Worm (Caenorhabditis elegans) whole organism, young adult: Measurements from ENCODE around the gene scrm-7.

Experiments used
- B0336.3 ChIP-seq: fragments of 200-800 bp; sonication (Bioruptor generic); IDR thresholded peaks from 2 replicates; pipeline ENCODE4 v1.3.6; 2022; ENCODE audit warnings: missing genetic modification characterization, missing compliant biosample characterization
- C06A6.2 ChIP-seq: fragments of 200-800 bp; sonication (Bioruptor generic); conservative IDR thresholded peaks from 2 replicates; pipeline ENCODE4 v1.3.6; 2022; ENCODE audit warnings: missing genetic modification characterization, missing compliant biosample characterization
- F10E7.11 ChIP-seq: sonication (generic microtip); optimal IDR thresholded peaks from 2 replicates; lab custom pipeline; 2017; ENCODE audit warnings: mild to moderate bottlenecking, missing genetic modification characterization, moderate library complexity, missing compliant biosample characterization
- F22D6.2 ChIP-seq: sonication (generic microtip); optimal IDR thresholded peaks from 2 replicates; lab custom pipeline; 2016; ENCODE audit warnings: mild to moderate bottlenecking, missing genetic modification characterization, missing compliant biosample characterization
- F33H1.4 ChIP-seq: fragments of 200-800 bp; sonication (Bioruptor generic); IDR thresholded peaks from 2 replicates; pipeline ENCODE4 v1.3.6; 2022; ENCODE audit warnings: missing genetic modification reagents, missing genetic modification characterization, missing compliant biosample characterization
- F37B4.10 ChIP-seq: fragments of 200-800 bp; sonication (Bioruptor generic); IDR thresholded peaks from 2 replicates; pipeline ENCODE4 v1.3.6; 2022; ENCODE audit warnings: missing genetic modification characterization, missing compliant biosample characterization
- F39B2.1 ChIP-seq: fragments of 200-800 bp; sonication (Bioruptor generic); IDR thresholded peaks from 2 replicates; pipeline ENCODE4 v1.3.6; 2022; ENCODE audit warnings: missing genetic modification reagents, missing genetic modification characterization, missing compliant biosample characterization
- F52B5.7 ChIP-seq: sonication (generic microtip); optimal IDR thresholded peaks from 2 replicates; lab custom pipeline; 2016; ENCODE audit warnings: mild to moderate bottlenecking, missing genetic modification characterization, missing compliant biosample characterization
- T07F8.4 ChIP-seq: sonication (generic microtip); optimal IDR thresholded peaks from 2 replicates; lab custom pipeline; 2016; ENCODE audit warnings: mild to moderate bottlenecking, missing genetic modification characterization, moderate library complexity, missing compliant biosample characterization
- Y53G8AR.9 ChIP-seq: fragments of 200-800 bp; sonication (Bioruptor generic); conservative IDR thresholded peaks from 2 replicates; pipeline ENCODE4 v1.3.6; 2022; ENCODE audit warnings: missing genetic modification reagents, missing genetic modification characterization, missing compliant biosample characterization
- Y56A3A.18 ChIP-seq: fragments of 200-800 bp; sonication (Bioruptor generic); IDR thresholded peaks from 2 replicates; pipeline ENCODE4 v1.3.6; 2022; ENCODE audit warnings: missing genetic modification reagents, missing genetic modification characterization, missing compliant biosample characterization
- Y67H2A.10 ChIP-seq: fragments of 200-800 bp; sonication (Bioruptor generic); conservative IDR thresholded peaks from 2 replicates; pipeline ENCODE4 v1.3.6; 2022; ENCODE audit warnings: missing genetic modification reagents, missing genetic modification characterization, missing compliant biosample characterization
- atf-7 ChIP-seq: sonication (generic microtip); optimal IDR thresholded peaks from 2 replicates; lab custom pipeline; 2017; ENCODE audit warnings: mild to moderate bottlenecking, missing genetic modification characterization, missing compliant biosample characterization
- bed-2 ChIP-seq: fragments of 200-800 bp; sonication (Bioruptor generic); IDR thresholded peaks from 2 replicates; pipeline ENCODE4 v1.3.6; 2022; ENCODE audit warnings: missing genetic modification reagents, missing genetic modification characterization, missing compliant biosample characterization
- cebp-1 ChIP-seq, 2 experiments: fragments of 200-800 bp in 1 of 2; sonication (Bioruptor generic) in 1 of 2; sonication (generic microtip) in 1 of 2; IDR thresholded peaks in 1 of 2; optimal IDR thresholded peaks in 1 of 2; 2 replicates each; pipeline versions ENCODE4 v1.3.6 to Lab custom; 2017 to 2022; ENCODE audit warnings: missing compliant biosample characterization in 2 of 2, missing genetic modification characterization in 2 of 2, mild to moderate bottlenecking in 1 of 2, missing genetic modification reagents in 1 of 2, moderate library complexity in 1 of 2
- dpl-1 ChIP-seq: fragments of 150-350 bp; optimal IDR thresholded peaks from 2 replicates; lab custom pipeline; 2014; ENCODE audit warnings: missing biosample characterization, missing genetic modification reagents, missing genetic modification characterization
- fkh-3 ChIP-seq: sonication (generic microtip); optimal IDR thresholded peaks from 2 replicates; lab custom pipeline; 2016; ENCODE audit warnings: mild to moderate bottlenecking, missing genetic modification characterization, missing compliant biosample characterization
- hlh-26 ChIP-seq: fragments of 200-800 bp; sonication (Bioruptor generic); conservative IDR thresholded peaks from 2 replicates; pipeline ENCODE4 v1.3.6; 2022; ENCODE audit warnings: missing genetic modification reagents, missing genetic modification characterization, missing compliant biosample characterization
- hmg-1.2 ChIP-seq: fragments of 200-800 bp; sonication (Bioruptor generic); IDR thresholded peaks from 2 replicates; pipeline ENCODE4 v1.3.6; 2022; ENCODE audit warnings: missing genetic modification reagents, missing genetic modification characterization, missing compliant biosample characterization
- hsf-1 ChIP-seq: fragments of 200-800 bp; sonication (Bioruptor generic); IDR thresholded peaks from 2 replicates; pipeline ENCODE4 v1.3.6; 2022; ENCODE audit warnings: missing genetic modification reagents, missing genetic modification characterization, missing compliant biosample characterization
- let-526 ChIP-seq: fragments of 200-800 bp; sonication (Bioruptor generic); IDR thresholded peaks from 2 replicates; pipeline ENCODE4 v1.3.6; 2022; ENCODE audit warnings: missing genetic modification reagents, missing genetic modification characterization, missing compliant biosample characterization
- let-607 ChIP-seq, 2 experiments: fragments of 200-800 bp in 1 of 2; sonication (Bioruptor generic) in 1 of 2; sonication (generic microtip) in 1 of 2; optimal IDR thresholded peaks; 2 replicates each; lab custom pipeline; 2016 to 2018; ENCODE audit warnings: mild to moderate bottlenecking in 2 of 2, missing compliant biosample characterization in 2 of 2, missing genetic modification characterization in 2 of 2, moderate library complexity in 2 of 2, missing genotype in 1 of 2
- lin-35 ChIP-seq, 3 experiments: fragments of 150-350 bp in 2 of 3; sonication (generic microtip) in 1 of 3; optimal IDR thresholded peaks; 2 replicates each; lab custom pipeline; 2014 to 2018; ENCODE audit warnings: missing biosample characterization in 3 of 3, missing genetic modification characterization in 3 of 3, missing genetic modification reagents in 3 of 3
- lin-40 ChIP-seq: sonication (generic microtip); optimal IDR thresholded peaks from 2 replicates; lab custom pipeline; 2016; ENCODE audit warnings: missing genetic modification characterization, mild to moderate bottlenecking, missing compliant biosample characterization, missing genotype, missing genetic modification reagents
- lsl-1 ChIP-seq: fragments of 200-800 bp; sonication (Bioruptor generic); optimal IDR thresholded peaks from 2 replicates; lab custom pipeline; 2018; ENCODE audit warnings: mild to moderate bottlenecking, missing genetic modification characterization, moderate library complexity, missing compliant biosample characterization
- lsy-27 ChIP-seq: sonication (generic microtip); optimal IDR thresholded peaks from 2 replicates; lab custom pipeline; 2017; ENCODE audit warnings: missing genetic modification characterization, mild to moderate bottlenecking, missing compliant biosample characterization, antibody characterized with exemption, missing genotype, borderline replicate concordance; ENCODE audit not compliant: insufficient read depth
- madf-10 ChIP-seq: sonication (generic microtip); optimal IDR thresholded peaks from 2 replicates; lab custom pipeline; 2016; ENCODE audit warnings: mild to moderate bottlenecking, missing genetic modification characterization, missing compliant biosample characterization
- madf-3 ChIP-seq: fragments of 200-800 bp; sonication (Bioruptor generic); IDR thresholded peaks from 2 replicates; pipeline ENCODE4 v1.3.6; 2022; ENCODE audit warnings: missing genetic modification reagents, missing genetic modification characterization, missing compliant biosample characterization
- madf-6 ChIP-seq: fragments of 200-800 bp; sonication (Bioruptor generic); IDR thresholded peaks from 2 replicates; pipeline ENCODE4 v1.3.6; 2022; ENCODE audit warnings: missing genetic modification reagents, missing genetic modification characterization, missing compliant biosample characterization
- madf-8 ChIP-seq: fragments of 200-800 bp; sonication (Bioruptor generic); conservative IDR thresholded peaks from 2 replicates; pipeline ENCODE4 v1.3.6; 2022; ENCODE audit warnings: missing genetic modification reagents, missing genetic modification characterization, missing compliant biosample characterization
- nfya-2 ChIP-seq: fragments of 200-800 bp; sonication (Bioruptor generic); IDR thresholded peaks from 2 replicates; pipeline ENCODE4 v1.3.6; 2022; ENCODE audit warnings: missing genetic modification reagents, missing genetic modification characterization, missing compliant biosample characterization
- pbrm-1 ChIP-seq: fragments of 200-800 bp; sonication (Bioruptor generic); IDR thresholded peaks from 2 replicates; pipeline ENCODE4 v1.3.6; 2022; ENCODE audit warnings: missing genetic modification reagents, missing genetic modification characterization, missing compliant biosample characterization
- rcor-1 ChIP-seq: fragments of 200-800 bp; sonication (Bioruptor generic); IDR thresholded peaks from 2 replicates; pipeline ENCODE4 v1.3.6; 2022; ENCODE audit warnings: missing genetic modification reagents, missing genetic modification characterization, missing compliant biosample characterization
- repo-1 ChIP-seq: sonication (generic microtip); optimal IDR thresholded peaks from 2 replicates; lab custom pipeline; 2017; ENCODE audit warnings: mild to moderate bottlenecking, missing genetic modification characterization, missing compliant biosample characterization
- sea-2 ChIP-seq: fragments of 200-800 bp; sonication (Bioruptor generic); IDR thresholded peaks from 2 replicates; pipeline ENCODE4 v1.3.6; 2022; ENCODE audit warnings: missing genetic modification characterization, missing compliant biosample characterization
- snpc-1.1 ChIP-seq: sonication (generic microtip); optimal IDR thresholded peaks from 2 replicates; lab custom pipeline; 2017; ENCODE audit warnings: missing genetic modification characterization, mild to moderate bottlenecking, missing compliant biosample characterization, antibody characterized with exemption, moderate library complexity, missing genotype, missing genetic modification reagents; ENCODE audit not compliant: insufficient read depth
- snpc-4 ChIP-seq, 5 experiments: fragments of 150-350 bp in 1 of 5; sonication (generic microtip) in 4 of 5; optimal IDR thresholded peaks; 2 replicates each; lab custom pipeline; 2014 to 2018; ENCODE audit warnings: missing genetic modification characterization in 5 of 5, missing biosample characterization in 3 of 5, antibody characterized with exemption in 2 of 5, mild to moderate bottlenecking in 2 of 5, missing compliant biosample characterization in 2 of 5, missing genotype in 2 of 5, moderate library complexity in 2 of 5, missing genetic modification reagents in 1 of 5
- somi-1 ChIP-seq: fragments of 200-800 bp; sonication (Bioruptor generic); optimal IDR thresholded peaks from 2 replicates; lab custom pipeline; 2018; ENCODE audit warnings: mild to moderate bottlenecking, missing genetic modification characterization, missing compliant biosample characterization
- tlf-1 ChIP-seq: fragments of 200-800 bp; sonication (Bioruptor generic); optimal IDR thresholded peaks from 2 replicates; lab custom pipeline; 2018; ENCODE audit warnings: mild to moderate bottlenecking, missing genetic modification characterization, missing compliant biosample characterization
- unc-62 ChIP-seq: fragments of 150-350 bp; optimal IDR thresholded peaks from 2 replicates; lab custom pipeline; 2014; ENCODE audit warnings: missing biosample characterization, missing genetic modification reagents, missing genetic modification characterization
- ztf-25 ChIP-seq: fragments of 200-800 bp; sonication (Bioruptor generic); IDR thresholded peaks from 2 replicates; pipeline ENCODE4 v1.3.6; 2022; ENCODE audit warnings: missing genetic modification reagents, missing genetic modification characterization, missing compliant biosample characterization
- ztf-26 ChIP-seq: sonication (generic microtip); optimal IDR thresholded peaks from 2 replicates; lab custom pipeline; 2017; ENCODE audit warnings: missing genetic modification characterization, missing compliant biosample characterization
- ztf-28 ChIP-seq: fragments of 200-800 bp; sonication (Bioruptor generic); IDR thresholded peaks from 2 replicates; pipeline ENCODE4 v1.3.6; 2022; ENCODE audit warnings: missing genetic modification reagents, missing genetic modification characterization, missing compliant biosample characterization

Gene scrm-7

ce11 chrV:14779644-14780043 is at the start of gene scrm-7, which contains the start of gene Y50E8A.10:
Gene scrm-7 (minus strand): TSS chrV:14779744.
Gene Y50E8A.10 (plus strand): TSS chrV:14779996.
- TF ChIP-seq unc-62 (GFP tag; lab: Kevin White, UChicago): no peak
- TF ChIP-seq rcor-1 (GFP tag; lab: Robert Waterston, UW): no peak
- no peak for TF ChIP-seq cebp-1 (GFP tag; IDR thresholded peaks at IDR 0.05; lab: Robert Waterston, UW)
- TF ChIP-seq cebp-1 (tag; optimal IDR thresholded peaks at IDR 0.05; lab: Kevin White, UChicago): no peak
- no peak for TF ChIP-seq B0336.3 (GFP tag; lab: Robert Waterston, UW)
- TF ChIP-seq nfya-2 (GFP tag; lab: Robert Waterston, UW): no peak
- no peak for TF ChIP-seq snpc-4 (GFP tag; optimal IDR thresholded peaks at IDR 0.05; lab: Kevin White, UChicago)
- TF ChIP-seq snpc-4 (tag; optimal IDR thresholded peaks at IDR 0.05; lab: Kevin White, UChicago): no peak
- no peak for TF ChIP-seq C06A6.2 (GFP tag; lab: Robert Waterston, UW)
- TF ChIP-seq hsf-1: no peak
- TF ChIP-seq snpc-1.1 (tag; lab: Kevin White, UChicago): no peak
- TF ChIP-seq madf-3 (GFP tag; lab: Robert Waterston, UW): no peak
- no peak for TF ChIP-seq hlh-26 (GFP tag; lab: Robert Waterston, UW)
- TF ChIP-seq F37B4.10: no peak
- TF ChIP-seq dpl-1 (GFP tag; lab: Kevin White, UChicago): no peak
- TF ChIP-seq F22D6.2 (tag; lab: Kevin White, UChicago): no peak
- TF ChIP-seq, all 124 proteins: peak for 0

- TF ChIP-seq B0336.3 (GFP tag; lab: Robert Waterston, UW) (peak; percentile 79), F33H1.4 (GFP tag; lab: Robert Waterston, UW) (peak; percentile 22; the same call in 1 of the 2 replicates), F39B2.1 (GFP tag; lab: Robert Waterston, UW) (no peak), lin-35 (GFP tag; optimal IDR thresholded peaks at IDR 0.05; lab: Kevin White, UChicago) (no peak), T07F8.4 (no peak), sea-2 (GFP tag; lab: Robert Waterston, UW) (no peak), madf-6 (GFP tag; lab: Robert Waterston, UW) (no peak; the same call in 1 of the 2 replicates), somi-1 (no peak), snpc-4 (GFP tag; optimal IDR thresholded peaks at IDR 0.05; lab: Kevin White, UChicago) (no peak), snpc-4 (tag; optimal IDR thresholded peaks at IDR 0.05; lab: Kevin White, UChicago) (peak in 1 of 4 experiments; percentile 33), Y56A3A.18 (GFP tag; lab: Robert Waterston, UW) (0 out of 2 replicates have a peak, but pooled peaks have one; percentile 29), fkh-3 (tag; lab: Kevin White, UChicago) (no peak), madf-10 (no peak), lsy-27 (tag; lab: Kevin White, UChicago) (no peak), madf-8 (GFP tag; lab: Robert Waterston, UW) (peak; percentile 57), let-607 (tag; optimal IDR thresholded peaks at IDR 0.05; lab: Kevin White, UChicago) (peak in 1 of 2 experiments; percentile 9), pbrm-1 (0 out of 2 replicates have a peak, but pooled peaks have one; percentile 28), ztf-25 (GFP tag; lab: Robert Waterston, UW) (no peak), F10E7.11 (tag; lab: Kevin White, UChicago) (peak; percentile 50), let-526 (GFP tag; lab: Robert Waterston, UW) (0 out of 2 replicates have a peak, but pooled peaks have one; percentile 13), tlf-1 (peak; percentile 35), atf-7 (tag; lab: Kevin White, UChicago) (peak; percentile 50), madf-3 (GFP tag; lab: Robert Waterston, UW) (peak; percentile 76; the same call in 1 of the 2 replicates), lsl-1 (GFP tag; lab: Kevin White, UChicago) (no peak), Y67H2A.10 (GFP tag; lab: Robert Waterston, UW) (0 out of 2 replicates have a peak, but pooled peaks have one; percentile 22), hmg-1.2 (GFP tag; lab: Robert Waterston, UW) (peak; percentile 18; the same call in 1 of the 2 replicates), C06A6.2 (GFP tag; lab: Robert Waterston, UW) (no peak), repo-1 (peak; percentile 74), cebp-1 (GFP tag; IDR thresholded peaks at IDR 0.05; lab: Robert Waterston, UW) (no peak), cebp-1 (tag; optimal IDR thresholded peaks at IDR 0.05; lab: Kevin White, UChicago) (peak; percentile 63), bed-2 (GFP tag; lab: Robert Waterston, UW) (no peak), Y53G8AR.9 (peak; percentile 71; the same call in 1 of the 2 replicates), ztf-26 (tag; lab: Kevin White, UChicago) (no peak), lin-40 (peak; percentile 14), ztf-28 (GFP tag; lab: Robert Waterston, UW) (no peak), F52B5.7 (peak; percentile 42)
Measured at ce11 chrV:14828407-14828806, 48.9 kb upstream of the scrm-7 start.
